Worm (Caenorhabditis elegans) whole organism, midembryonic: ENCODE results near the gene col-92.

Source experiments
- T22C8.4 ChIP-seq: fragments of 200-800 bp; sonication (Bioruptor generic); IDR thresholded peaks from 2 replicates; pipeline ENCODE4 v1.3.6; 2022; ENCODE audit warnings: missing genetic modification characterization, missing compliant biosample characterization
- cog-1 ChIP-seq: sonication (generic microtip); optimal IDR thresholded peaks from 2 replicates; lab custom pipeline; 2016; ENCODE audit warnings: missing genetic modification characterization, missing compliant biosample characterization
- flt-1 ChIP-seq: fragments of 200-800 bp; sonication (Bioruptor generic); IDR thresholded peaks from 2 replicates; pipeline ENCODE4 v1.3.6; 2022; ENCODE audit warnings: missing genetic modification characterization, missing compliant biosample characterization
- klf-2 ChIP-seq: fragments of 200-800 bp; sonication (Bioruptor generic); conservative IDR thresholded peaks from 2 replicates; pipeline ENCODE4 v1.3.6; 2022; ENCODE audit warnings: missing genetic modification reagents, missing genetic modification characterization, missing compliant biosample characterization
- med-1 ChIP-seq: sonication (generic microtip); optimal IDR thresholded peaks from 2 replicates; lab custom pipeline; 2017; ENCODE audit warnings: missing genetic modification characterization, mild to moderate bottlenecking, missing compliant biosample characterization, antibody characterized with exemption, missing genetic modification reagents; ENCODE audit not compliant: insufficient read depth
- ref-1 ChIP-seq: fragments of 200-800 bp; sonication (Bioruptor generic); conservative IDR thresholded peaks from 2 replicates; pipeline ENCODE4 v1.3.6; 2022; ENCODE audit warnings: missing genetic modification reagents, missing genetic modification characterization, missing compliant biosample characterization

- TF ChIP-seq med-1 (GFP tag; lab: Kevin White, UChicago): no peak
- no peak for TF ChIP-seq flt-1 (GFP tag; lab: Robert Waterston, UW)
- TF ChIP-seq klf-2: no peak
- no peak for TF ChIP-seq ref-1 (GFP tag; lab: Robert Waterston, UW)
- TF ChIP-seq T22C8.4 (GFP tag; lab: Robert Waterston, UW): no peak
- TF ChIP-seq cog-1: no peak
These were observed 20.1 kb downstream of the col-92 start for ce11 chrIII:10962910-10963309.
